Worm (Caenorhabditis elegans) whole organism, L4/young adult: ENCODE measurements around the gene R06F6.14.

Experiments used
- W03F9.2 ChIP-seq: fragments of 150-350 bp; optimal IDR thresholded peaks from 2 replicates; lab custom pipeline; 2014; ENCODE audit warnings: missing biosample characterization, missing genetic modification characterization
- dao-5 ChIP-seq: sonication (generic microtip); optimal IDR thresholded peaks from 2 replicates; lab custom pipeline; 2016; ENCODE audit warnings: missing genotype, missing genetic modification characterization, moderate library complexity, missing compliant biosample characterization
- him-1 ChIP-seq: sonication (generic microtip); optimal IDR thresholded peaks from 2 replicates; lab custom pipeline; 2016; ENCODE audit warnings: missing genotype, missing genetic modification reagents, missing genetic modification characterization, missing compliant biosample characterization

DNA sequence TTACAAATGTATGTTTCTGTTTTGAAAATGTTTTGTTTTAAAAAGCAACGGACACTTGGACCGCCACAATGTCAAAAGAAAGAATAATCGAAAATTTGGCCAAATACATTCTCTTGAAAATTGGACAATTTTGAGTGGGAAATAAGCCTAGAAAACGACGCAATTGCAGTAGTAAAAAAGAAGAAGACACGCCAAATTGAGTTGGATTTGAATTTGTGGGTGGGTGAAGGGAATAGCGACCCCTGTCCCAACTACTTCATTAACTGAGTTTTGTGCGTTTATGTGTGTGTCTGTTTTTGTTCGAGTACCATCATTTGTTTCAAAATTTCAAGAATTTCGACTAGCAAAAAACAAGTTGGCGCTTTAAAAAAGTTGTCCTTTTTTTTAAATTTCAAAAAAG, 48.3 kb upstream of the R06F6.14 start:
- TF ChIP-seq dao-5 (tag; lab: Kevin White, UChicago) (no peak), W03F9.2 (tag; lab: Kevin White, UChicago) (no peak), him-1 (tag; lab: Kevin White, UChicago) (no peak)
